Worm (Caenorhabditis elegans): ENCODE data around the gene T09F5.20.

Gene T09F5.20

DNA sequence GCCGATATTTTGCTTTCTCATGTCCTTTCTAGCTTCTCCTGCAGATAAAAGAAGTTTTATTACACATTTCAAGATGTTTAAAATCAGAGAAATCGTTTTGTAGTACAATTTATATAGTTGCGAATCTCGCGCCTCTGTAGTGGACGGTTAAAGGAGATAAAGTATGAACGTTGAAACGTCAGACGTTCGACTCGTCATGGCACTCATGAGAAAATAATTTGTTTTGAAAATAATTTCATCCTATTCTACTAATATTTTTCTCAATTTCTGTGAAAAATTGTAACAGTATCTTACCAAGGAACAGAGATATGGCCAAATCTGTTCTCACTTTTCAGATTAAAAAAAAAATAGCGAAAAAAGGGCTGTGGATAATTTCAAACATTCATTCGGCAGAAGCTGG, at the start of gene T09F5.20:
Gene T09F5.20, minus strand, starts transcription at position 101 of the 400 bp plus-strand sequence.
- TF ChIP-seq tbx-8 (GFP tag; optimal IDR thresholded peaks at IDR 0.05) = no peak

DNA sequence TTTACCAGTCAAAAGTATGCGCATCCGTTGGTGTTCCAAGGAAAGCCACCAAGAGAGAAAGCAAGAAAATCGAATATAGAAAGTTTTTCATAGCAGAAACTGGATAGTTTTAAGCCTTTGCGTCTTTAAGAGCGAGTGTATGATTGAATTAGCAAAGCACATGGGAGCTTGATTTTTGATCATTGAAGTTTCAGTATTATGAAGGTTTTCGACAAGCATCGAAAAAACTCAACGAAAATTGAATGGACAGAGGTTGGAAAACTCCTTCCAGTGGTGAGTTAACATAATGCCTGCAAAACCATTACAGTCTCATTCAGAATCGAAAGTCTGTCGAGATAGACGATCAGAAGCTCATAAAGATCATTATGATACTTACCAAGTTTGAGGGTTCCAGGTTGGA, 46.2 kb upstream of the T09F5.20 start, which contains the start of gene Y75B12B.13:
Gene Y75B12B.13, minus strand, starts transcription at position 101 of the 400 bp plus-strand sequence.
- TF ChIP-seq ceh-83 (GFP tag; optimal IDR thresholded peaks at IDR 0.05) (no peak), hlh-1 (tag; optimal IDR thresholded peaks at IDR 0.05) (no peak), bed-3 (GFP tag; optimal IDR thresholded peaks at IDR 0.05) (no peak), ceh-43 (GFP tag; optimal IDR thresholded peaks at IDR 0.05) (no peak), flh-1 (GFP tag; optimal IDR thresholded peaks at IDR 0.05) (no peak), pha-4 (tag; optimal IDR thresholded peaks at IDR 0.05) (no peak), nhr-237 (tag; optimal IDR thresholded peaks at IDR 0.05) (no peak), M03D4.4 (tag; optimal IDR thresholded peaks at IDR 0.05) (no peak), mab-5 (tag; optimal IDR thresholded peaks at IDR 0.05) (no peak), sem-2 (GFP tag; optimal IDR thresholded peaks at IDR 0.05) (no peak)

DNA sequence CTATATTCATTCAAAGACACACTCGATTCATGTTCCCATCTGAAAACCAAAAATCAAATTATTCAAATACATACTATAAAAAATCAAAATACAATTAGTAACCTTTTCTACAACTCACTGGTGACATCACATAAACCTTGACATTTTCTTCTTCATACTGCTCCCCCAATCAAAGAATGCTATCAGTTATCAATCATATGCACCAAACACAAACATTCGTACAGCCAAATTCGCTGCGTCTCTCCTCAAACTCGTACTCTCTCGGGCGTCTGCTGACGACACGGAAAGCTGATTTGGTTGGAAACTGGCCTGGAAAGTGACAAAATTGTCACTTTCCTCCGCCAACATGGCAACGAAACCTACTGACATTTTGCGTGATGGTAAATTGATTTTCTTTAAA, 44.7 kb upstream of the T09F5.20 start, which contains the start of gene plc-2:
Gene plc-2, plus strand, starts transcription at position 196 of the 400 bp plus-strand sequence.
- no peak for TF ChIP-seq sptf-1 (tag; optimal IDR thresholded peaks at IDR 0.05)
- TF ChIP-seq elt-1 (tag; optimal IDR thresholded peaks at IDR 0.05; ENCODE audit: borderline replicate concordance, insufficient read depth) = no peak
- no peak for TF ChIP-seq pha-4 (tag; optimal IDR thresholded peaks at IDR 0.05)
- TF ChIP-seq drap-1 (GFP tag; optimal IDR thresholded peaks at IDR 0.05) = no peak
- no peak for TF ChIP-seq ceh-83 (GFP tag; optimal IDR thresholded peaks at IDR 0.05)
- no peak for TF ChIP-seq snpc-4 (tag; optimal IDR thresholded peaks at IDR 0.05)
- no peak for TF ChIP-seq ceh-39 (tag; optimal IDR thresholded peaks at IDR 0.05)
- no peak for TF ChIP-seq elt-3 (tag; optimal IDR thresholded peaks at IDR 0.05)
- TF ChIP-seq mep-1 (tag; optimal IDR thresholded peaks at IDR 0.05) = no peak
- TF ChIP-seq lin-32 (GFP tag; optimal IDR thresholded peaks at IDR 0.05) = no peak
- TF ChIP-seq ztf-11 (tag; optimal IDR thresholded peaks at IDR 0.05) = no peak
- no peak for TF ChIP-seq ham-2 (GFP tag; optimal IDR thresholded peaks at IDR 0.05)
- TF ChIP-seq nhr-2 (tag; optimal IDR thresholded peaks at IDR 0.05) = no peak
- no peak for TF ChIP-seq zip-8 (tag; optimal IDR thresholded peaks at IDR 0.05)

DNA sequence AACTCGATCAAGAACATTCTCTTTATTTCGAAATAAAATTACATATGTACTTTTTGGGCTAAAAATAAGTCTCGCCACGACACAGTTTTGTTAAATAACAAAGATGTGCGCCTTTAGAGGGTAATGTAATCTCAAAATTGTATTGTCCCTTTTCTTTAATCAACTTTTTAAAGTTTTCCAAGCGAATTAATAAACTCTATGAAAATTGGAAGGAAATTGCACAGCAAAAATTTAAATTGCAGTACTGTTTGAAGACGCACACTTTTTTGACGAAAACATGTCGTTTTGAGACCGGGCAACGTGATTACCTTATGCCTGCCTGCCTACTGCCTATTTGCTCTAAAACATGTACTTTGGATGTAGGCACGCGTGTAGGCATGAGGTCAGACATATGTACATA, 44.3 kb upstream of the T09F5.20 start:
- no peak for TF ChIP-seq mep-1 (tag; optimal IDR thresholded peaks at IDR 0.05)
- TF ChIP-seq tbx-8 (GFP tag; optimal IDR thresholded peaks at IDR 0.05) = no peak
- no peak for TF ChIP-seq nhr-12 (tag; optimal IDR thresholded peaks at IDR 0.05)
- TF ChIP-seq ceh-39 (tag; optimal IDR thresholded peaks at IDR 0.05) = no peak
- TF ChIP-seq ztf-11 (tag; optimal IDR thresholded peaks at IDR 0.05) = no peak
- no peak for TF ChIP-seq nhr-76 (tag; optimal IDR thresholded peaks at IDR 0.05)
- TF ChIP-seq snpc-4 (tag; optimal IDR thresholded peaks at IDR 0.05) = no peak
- TF ChIP-seq drap-1 (GFP tag; optimal IDR thresholded peaks at IDR 0.05) = no peak
- TF ChIP-seq ces-1 (GFP tag; optimal IDR thresholded peaks at IDR 0.05) = no peak
- TF ChIP-seq unc-39 (tag; optimal IDR thresholded peaks at IDR 0.05) = no peak
- TF ChIP-seq lsy-2 (tag; optimal IDR thresholded peaks at IDR 0.05) = no peak

DNA sequence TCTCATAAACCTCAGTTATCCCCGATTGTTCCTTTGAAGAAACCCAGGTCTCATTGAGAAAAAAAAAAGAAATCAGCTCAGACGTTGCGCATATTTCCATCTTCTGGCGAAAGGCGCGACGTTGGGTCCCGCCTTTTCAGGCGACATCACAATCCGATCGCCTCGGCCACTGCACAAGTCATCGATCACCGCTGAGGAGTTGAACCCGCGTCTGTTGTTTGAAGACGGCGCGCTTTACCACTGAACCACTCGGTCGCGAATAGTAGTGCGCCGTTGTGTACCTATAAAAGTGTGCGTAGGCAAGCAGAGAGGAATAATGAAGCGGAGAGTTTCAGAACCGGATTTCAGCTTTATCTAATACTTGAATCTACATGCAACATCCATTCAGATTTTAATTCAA, 43.2 kb upstream of the T09F5.20 start, which contains the start of gene Y75B12B.11:
Gene Y75B12B.11, plus strand, starts transcription at position 394 of the 400 bp plus-strand sequence.
- peak; percentile 84 for TF ChIP-seq ceh-43 (GFP tag; optimal IDR thresholded peaks at IDR 0.05)
- no peak for TF ChIP-seq nhr-2 (tag; optimal IDR thresholded peaks at IDR 0.05)
- peak; percentile 24 for TF ChIP-seq unc-62 (GFP tag; optimal IDR thresholded peaks at IDR 0.05)
- peak; percentile 99 for TF ChIP-seq drap-1 (GFP tag; optimal IDR thresholded peaks at IDR 0.05)
- TF ChIP-seq nhr-76 (tag; optimal IDR thresholded peaks at IDR 0.05) = no peak
- no peak for TF ChIP-seq nhr-237 (tag; optimal IDR thresholded peaks at IDR 0.05)
- peak; percentile 47 for TF ChIP-seq mep-1 (tag; optimal IDR thresholded peaks at IDR 0.05)
- TF ChIP-seq flh-1 (GFP tag; optimal IDR thresholded peaks at IDR 0.05) = peak; percentile 77
- TF ChIP-seq blmp-1 (tag; optimal IDR thresholded peaks at IDR 0.05) = no peak
- TF ChIP-seq nhr-12 (tag; optimal IDR thresholded peaks at IDR 0.05) = no peak
- no peak for TF ChIP-seq elt-1 (tag; optimal IDR thresholded peaks at IDR 0.05; ENCODE audit: borderline replicate concordance, insufficient read depth)
- TF ChIP-seq nhr-28 (tag; optimal IDR thresholded peaks at IDR 0.05) = no peak
- TF ChIP-seq snpc-4 (tag; optimal IDR thresholded peaks at IDR 0.05) = no peak
- TF ChIP-seq mab-5 (tag; optimal IDR thresholded peaks at IDR 0.05) = peak; percentile 26
- peak; percentile 93 for TF ChIP-seq sptf-1 (tag; optimal IDR thresholded peaks at IDR 0.05)
- TF ChIP-seq ham-2 (GFP tag; optimal IDR thresholded peaks at IDR 0.05) = peak; percentile 81
- TF ChIP-seq tbx-8 (GFP tag; optimal IDR thresholded peaks at IDR 0.05) = peak; percentile 88
- no peak for TF ChIP-seq unc-39 (tag; optimal IDR thresholded peaks at IDR 0.05)
- peak; percentile 1 for TF ChIP-seq ztf-11 (tag; optimal IDR thresholded peaks at IDR 0.05)
- TF ChIP-seq bed-3 (GFP tag; optimal IDR thresholded peaks at IDR 0.05) = peak; percentile 76
- peak; percentile 93 for TF ChIP-seq mls-2 (tag; optimal IDR thresholded peaks at IDR 0.05)
- peak; percentile 94 for TF ChIP-seq cnd-1 (tag; optimal IDR thresholded peaks at IDR 0.05)
- no peak for TF ChIP-seq ceh-39 (tag; optimal IDR thresholded peaks at IDR 0.05)
- TF ChIP-seq pha-4 (tag; optimal IDR thresholded peaks at IDR 0.05) = peak; percentile 75
- peak; percentile 83 for TF ChIP-seq lin-32 (GFP tag; optimal IDR thresholded peaks at IDR 0.05)
- TF ChIP-seq ceh-83 (GFP tag; optimal IDR thresholded peaks at IDR 0.05) = peak; percentile 93
- peak; percentile 61 for TF ChIP-seq lin-13 (tag; optimal IDR thresholded peaks at IDR 0.05)
- TF ChIP-seq lsy-2 (tag; optimal IDR thresholded peaks at IDR 0.05) = peak; percentile 52
- TF ChIP-seq M03D4.4 (tag; optimal IDR thresholded peaks at IDR 0.05) = peak; percentile 90
- peak; percentile 84 for TF ChIP-seq sem-2 (GFP tag; optimal IDR thresholded peaks at IDR 0.05)
- TF ChIP-seq ces-1 (GFP tag; optimal IDR thresholded peaks at IDR 0.05) = no peak
- TF ChIP-seq zip-8 (tag; optimal IDR thresholded peaks at IDR 0.05) = no peak
- peak; percentile 94 for TF ChIP-seq unc-120 (tag; optimal IDR thresholded peaks at IDR 0.05; ENCODE audit: poor library complexity, severe bottlenecking)
- TF ChIP-seq elt-3 (tag; optimal IDR thresholded peaks at IDR 0.05) = no peak
- peak; percentile 28 for TF ChIP-seq hlh-1 (tag; optimal IDR thresholded peaks at IDR 0.05)

All from whole organism, mixed stage, embryonic.